Fruit fly (Drosophila melanogaster): ENCODE results near the gene salt.
A peak's percentile ranks its signal among the peaks of the same experiment; 100 is the strongest.

Gene salt

dm6 chr3R:31724580-31725320 is 29.8 kb downstream of the salt start (continued):
- TF ChIP-seq CG1832 (GFP tag; optimal IDR thresholded peaks at IDR 0.05) (peak; percentile 51), CG34422 (GFP tag; IDR thresholded peaks at IDR 0.05) (peak; percentile 43; the same call in 1 of the 3 replicates), CG42726 (GFP tag; IDR thresholded peaks at IDR 0.05; ENCODE audit: partially characterized antibody) (peak; percentile 43), Jarid2 (GFP tag; optimal IDR thresholded peaks at IDR 0.05) (peak; percentile 74), CG11560 (tag; IDR thresholded peaks at IDR 0.05) (no peak), usp (GFP tag; optimal IDR thresholded peaks at IDR 0.05) (no peak), CG1024 (GFP tag; IDR thresholded peaks at IDR 0.05) (no peak; the same call in 1 of the 2 replicates), lmd (GFP tag; IDR thresholded peaks at IDR 0.05) (no peak), CG12744 (GFP tag; optimal IDR thresholded peaks at IDR 0.05) (no peak), mam (GFP tag; optimal IDR thresholded peaks at IDR 0.05) (no peak), CG13287 (GFP tag; IDR thresholded peaks at IDR 0.05; ENCODE audit: partially characterized antibody) (peak; percentile 42), CG17328 (GFP tag; IDR thresholded peaks at IDR 0.05) (0 out of 2 replicates have a peak, but pooled peaks have one; percentile 4), CG5180 (GFP tag; optimal IDR thresholded peaks at IDR 0.05) (no peak), Gug (GFP tag; IDR thresholded peaks at IDR 0.05) (no peak), Hr39 (optimal IDR thresholded peaks at IDR 0.05) (no peak), CG4707 (GFP tag; optimal IDR thresholded peaks at IDR 0.05) (no peak), CG4820 (GFP tag; optimal IDR thresholded peaks at IDR 0.05) (no peak), sens (GFP tag) (peak; percentile 32), Dad (GFP tag; optimal IDR thresholded peaks at IDR 0.05) (no peak), tup (GFP tag; optimal IDR thresholded peaks at IDR 0.05) (no peak), CG11695 (GFP tag; IDR thresholded peaks at IDR 0.05) (0 out of 3 replicates have a peak, but pooled peaks have one; percentile 37), CG13424 (tag; optimal IDR thresholded peaks at IDR 0.05) (no peak), MBD-R2 (GFP tag; IDR thresholded peaks at IDR 0.05) (no peak), CG17829 (tag; optimal IDR thresholded peaks at IDR 0.05) (no peak), slp2 (GFP tag; optimal IDR thresholded peaks at IDR 0.05) (no peak), CG7556 (GFP tag; optimal IDR thresholded peaks at IDR 0.05) (no peak), BtbVII (GFP tag; optimal IDR thresholded peaks at IDR 0.05) (no peak), Mad (GFP tag; optimal IDR thresholded peaks at IDR 0.05) (no peak), Trl (optimal IDR thresholded peaks at IDR 0.05) (peak; percentile 88), Trl (GFP tag; optimal IDR thresholded peaks at IDR 0.05) (peak; percentile 37), CG12942 (GFP tag; optimal IDR thresholded peaks at IDR 0.05) (no peak), chif (GFP tag; optimal IDR thresholded peaks at IDR 0.05) (no peak), pita (GFP tag; optimal IDR thresholded peaks at IDR 0.05) (no peak), CG13296 (GFP tag; optimal IDR thresholded peaks at IDR 0.05) (no peak), p53 (GFP tag; optimal IDR thresholded peaks at IDR 0.05) (no peak), Hmr (GFP tag; optimal IDR thresholded peaks at IDR 0.05) (peak; percentile 13), dpn (GFP tag; optimal IDR thresholded peaks at IDR 0.05) (peak in 1 of 2 experiments; percentile 8), CG7745 (tag; optimal IDR thresholded peaks at IDR 0.05) (no peak), CG18619 (GFP tag; optimal IDR thresholded peaks at IDR 0.05) (no peak), lab (GFP tag; optimal IDR thresholded peaks at IDR 0.05) (peak; percentile 24), CG6689 (GFP tag; IDR thresholded peaks at IDR 0.05) (peak; percentile 23; the same call in 1 of the 2 replicates), Ptx1 (GFP tag; IDR thresholded peaks at IDR 0.05) (no peak), CG11085 (GFP tag; IDR thresholded peaks at IDR 0.05) (no peak), zfh2 (GFP tag; optimal IDR thresholded peaks at IDR 0.05) (no peak), en (GFP tag; optimal IDR thresholded peaks at IDR 0.05) (no peak), ssp (GFP tag; IDR thresholded peaks at IDR 0.05) (no peak), CG17912 (GFP tag; optimal IDR thresholded peaks at IDR 0.05) (no peak), D (optimal IDR thresholded peaks at IDR 0.05) (peak; percentile 36), D (GFP tag; optimal IDR thresholded peaks at IDR 0.05) (no peak), CG1602 (GFP tag; optimal IDR thresholded peaks at IDR 0.05) (no peak), Dll (GFP tag; IDR thresholded peaks at IDR 0.05; ENCODE audit: partially characterized antibody) (0 out of 4 replicates have a peak, but pooled peaks have one; percentile 17)

Data from whole organism, embryonic.